Fruit fly (Drosophila melanogaster) whole organism, pupa: ENCODE results near the gene CG1806.

Source experiments
- CG10348 ChIP-seq: fragments of 200-800 bp; sonication (Bioruptor generic); IDR thresholded peaks from 2 replicates; pipeline ENCODE4 v1.3.6; 2022; ENCODE audit warnings: missing biosample characterization, missing genetic modification characterization
- CG12605 ChIP-seq: fragments of 200-800 bp; sonication (Bioruptor generic); IDR thresholded peaks from 2 replicates; pipeline ENCODE4 v1.3.6; 2022; ENCODE audit warnings: missing biosample characterization, missing genetic modification characterization
- CG13204 ChIP-seq: fragments of 200-800 bp; sonication (Bioruptor generic); optimal IDR thresholded peaks from 2 replicates; lab custom pipeline; 2018; ENCODE audit warnings: missing biosample characterization, mild to moderate bottlenecking, missing genetic modification characterization, moderate library complexity
- CG14655 ChIP-seq: fragments of 200-800 bp; sonication (Bioruptor generic); optimal IDR thresholded peaks from 3 replicates; lab custom pipeline; 2017; ENCODE audit warnings: mild to moderate bottlenecking, missing biosample characterization, missing genetic modification reagents, missing genetic modification characterization
- CG15710 ChIP-seq: fragments of 200-800 bp; sonication (Bioruptor generic); optimal IDR thresholded peaks from 2 replicates; lab custom pipeline; 2018; ENCODE audit warnings: missing biosample characterization, mild to moderate bottlenecking, missing genetic modification characterization, moderate library complexity
- CG17806 ChIP-seq: fragments of 200-800 bp; sonication (Bioruptor generic); optimal IDR thresholded peaks from 2 replicates; lab custom pipeline; 2018; ENCODE audit warnings: missing biosample characterization, mild to moderate bottlenecking, missing genetic modification characterization, moderate library complexity
- CG32121 ChIP-seq: fragments of 200-800 bp; sonication (Bioruptor generic); IDR thresholded peaks from 2 replicates; pipeline ENCODE4 v1.3.6; 2022; ENCODE audit warnings: missing biosample characterization, missing genetic modification characterization
- CG34367 ChIP-seq: fragments of 200-800 bp; sonication (Bioruptor generic); optimal IDR thresholded peaks from 2 replicates; lab custom pipeline; 2018; ENCODE audit warnings: missing biosample characterization, mild to moderate bottlenecking, missing genetic modification characterization
- CG4496 ChIP-seq: fragments of 200-800 bp; sonication (Bioruptor generic); IDR thresholded peaks from 3 replicates; pipeline ENCODE4 v1.3.6; 2022; ENCODE audit warnings: missing biosample characterization, missing genetic modification characterization
- CG8159 ChIP-seq: fragments of 200-800 bp; sonication (Bioruptor generic); optimal IDR thresholded peaks from 3 replicates; lab custom pipeline; 2018; ENCODE audit warnings: missing biosample characterization, mild to moderate bottlenecking, missing genetic modification characterization, moderate library complexity
- CG8301 ChIP-seq: fragments of 200-800 bp; sonication (Bioruptor generic); optimal IDR thresholded peaks from 2 replicates; lab custom pipeline; 2018; ENCODE audit warnings: missing biosample characterization, mild to moderate bottlenecking, missing genetic modification characterization
- CG9948 ChIP-seq: fragments of 200-800 bp; sonication (Bioruptor generic); optimal IDR thresholded peaks from 2 replicates; lab custom pipeline; 2018; ENCODE audit warnings: missing biosample characterization, mild to moderate bottlenecking, missing genetic modification characterization, moderate library complexity
- D1 ChIP-seq: fragments of 200-800 bp; sonication (Bioruptor generic); optimal IDR thresholded peaks from 2 replicates; lab custom pipeline; 2018; ENCODE audit warnings: missing biosample characterization, mild to moderate bottlenecking, missing genetic modification characterization, moderate library complexity
- EcR ChIP-seq: fragments of 200-800 bp; sonication (Bioruptor generic); optimal IDR thresholded peaks from 3 replicates; lab custom pipeline; 2019; ENCODE audit warnings: missing biosample characterization, missing genetic modification characterization, mild to moderate bottlenecking, moderate library complexity, missing genetic modification reagents
- Ets98B ChIP-seq: fragments of 200-800 bp; sonication (Bioruptor generic); IDR thresholded peaks from 2 replicates; pipeline ENCODE4 v1.3.6; 2022; ENCODE audit warnings: missing biosample characterization, missing genetic modification characterization
- Pif1A ChIP-seq: fragments of 200-800 bp; sonication (Bioruptor generic); optimal IDR thresholded peaks from 3 replicates; lab custom pipeline; 2016; ENCODE audit warnings: missing biosample characterization, missing genetic modification characterization
- Pif1B ChIP-seq: fragments of 200-800 bp; sonication (Bioruptor generic); optimal IDR thresholded peaks from 3 replicates; lab custom pipeline; 2016; ENCODE audit warnings: missing biosample characterization, missing genetic modification characterization
- Snoo ChIP-seq: fragments of 200-800 bp; sonication (Bioruptor generic); optimal IDR thresholded peaks from 3 replicates; lab custom pipeline; 2017; ENCODE audit warnings: missing biosample characterization, mild to moderate bottlenecking, missing genetic modification characterization, inconsistent platforms
- fd96Ca ChIP-seq: fragments of 200-800 bp; sonication (Bioruptor generic); IDR thresholded peaks from 3 replicates; pipeline ENCODE4 v1.3.6; 2022; ENCODE audit warnings: missing biosample characterization, missing genetic modification characterization
- gl ChIP-seq: fragments of 200-800 bp; sonication (Bioruptor generic); optimal IDR thresholded peaks from 2 replicates; lab custom pipeline; 2018; ENCODE audit warnings: missing biosample characterization, mild to moderate bottlenecking, missing genetic modification characterization
- rn ChIP-seq: fragments of 200-800 bp; sonication (Bioruptor generic); IDR thresholded peaks from 2 replicates; pipeline ENCODE4 v1.3.6; 2022; ENCODE audit warnings: missing biosample characterization, missing genetic modification characterization

The CG1806 gene

dm6 chrX:11992668-11993067 lies 14.3 kb upstream of the CG1806 start, which contains the start of gene CG18130:
TSS of gene CG18130 (minus strand) at chrX:11992768.
- no peak for TF ChIP-seq fd96Ca
- no peak for TF ChIP-seq CG14655
- TF ChIP-seq CG12605 = no peak
- TF ChIP-seq CG17806 (tag; lab: Kevin White, UChicago) = no peak
- TF ChIP-seq D1 (tag; lab: Kevin White, UChicago) = no peak
- no peak for TF ChIP-seq CG4496 (GFP tag; lab: Robert Waterston, UW)
- no peak for TF ChIP-seq CG10348 (GFP tag; lab: Robert Waterston, UW)
- no peak for TF ChIP-seq rn (GFP tag; lab: Robert Waterston, UW)
- no peak for TF ChIP-seq CG8159
- no peak for TF ChIP-seq CG9948 (tag; lab: Kevin White, UChicago)
- no peak for TF ChIP-seq CG8301
- no peak for TF ChIP-seq CG15710 (tag; lab: Kevin White, UChicago)
- TF ChIP-seq gl (tag; lab: Kevin White, UChicago) = no peak
- TF ChIP-seq CG34367 = no peak
- TF ChIP-seq CG32121 (GFP tag; lab: Robert Waterston, UW) = no peak
- TF ChIP-seq CG13204 (GFP tag; lab: Kevin White, UChicago) = no peak
- no peak for TF ChIP-seq Snoo (tag; lab: Kevin White, UChicago)
- no peak for TF ChIP-seq Pif1A
- no peak for TF ChIP-seq Ets98B (GFP tag; lab: Robert Waterston, UW)
- TF ChIP-seq EcR (GFP tag; lab: Kevin White, UChicago) = no peak

DNA sequence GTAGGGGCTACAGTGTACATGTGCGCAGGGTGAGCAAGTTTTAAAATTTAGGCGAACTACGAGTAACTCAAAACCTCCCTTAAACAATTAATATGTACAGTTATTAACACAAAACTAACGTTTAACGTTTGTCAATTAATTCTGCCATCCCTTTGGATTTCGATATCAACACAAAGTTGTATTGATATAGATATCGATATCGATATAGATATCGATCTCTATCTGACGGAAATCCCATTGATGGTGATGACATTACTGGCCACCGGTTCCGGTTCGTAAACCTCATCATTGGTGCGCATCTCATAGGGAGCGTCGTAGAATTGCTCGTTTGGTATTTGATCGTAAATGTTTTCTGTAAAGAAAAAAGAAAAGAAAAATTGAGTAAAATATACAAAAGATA lies 13.7 kb upstream of the CG1806 start:
- TF ChIP-seq CG34367 (no peak), EcR (GFP tag; lab: Kevin White, UChicago) (no peak), Ets98B (GFP tag; lab: Robert Waterston, UW) (no peak), CG14655 (no peak)
- TF ChIP-seq, all 21 proteins: peak for 0

DNA sequence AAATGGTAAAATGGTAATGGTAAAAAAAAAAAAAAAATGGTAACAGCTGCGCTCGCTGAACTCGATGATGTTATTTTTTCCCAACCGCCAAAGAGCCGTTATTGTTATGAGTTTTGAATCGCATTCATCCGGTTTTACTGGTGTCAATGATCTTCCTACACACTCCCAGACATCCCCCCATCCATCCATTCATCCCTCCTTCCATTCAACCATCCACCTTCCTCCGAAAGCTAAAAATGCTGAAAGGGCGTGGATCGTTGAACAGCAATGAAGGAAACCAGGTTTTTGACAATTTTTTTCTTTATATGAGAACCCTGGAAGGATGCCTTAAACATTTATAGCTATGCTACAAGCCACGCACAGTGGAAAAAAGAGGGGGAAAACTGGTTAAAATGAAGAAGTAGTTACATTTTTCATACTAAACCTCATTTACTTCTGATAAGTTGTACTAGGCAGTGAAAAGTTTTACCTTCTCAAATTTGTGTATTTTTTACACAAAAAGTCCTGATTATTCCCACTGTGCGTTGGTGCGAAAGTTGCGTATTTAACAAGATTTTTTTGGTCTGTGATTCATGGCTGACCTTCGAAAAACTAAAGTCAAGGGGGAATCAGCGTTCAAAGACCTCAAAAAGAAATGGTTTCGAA lies 6.9 kb upstream of the CG1806 start:
- TF ChIP-seq gl (tag; lab: Kevin White, UChicago) = peak; percentile 8
- TF ChIP-seq CG17806 (tag; lab: Kevin White, UChicago) = peak; percentile 52
- TF ChIP-seq CG12605 = no peak
- peak; percentile 59 for TF ChIP-seq CG15710 (tag; lab: Kevin White, UChicago)
- no peak for TF ChIP-seq CG13204 (GFP tag; lab: Kevin White, UChicago)
- TF ChIP-seq Pif1B = peak; percentile 57
- TF ChIP-seq Ets98B (GFP tag; lab: Robert Waterston, UW) = peak; percentile 43
- TF ChIP-seq CG34367 = peak; percentile 51
- TF ChIP-seq CG4496 (GFP tag; lab: Robert Waterston, UW) = 0 out of 3 replicates have a peak, but pooled peaks have one; percentile 35
- peak; percentile 91 for TF ChIP-seq EcR (GFP tag; lab: Kevin White, UChicago)
- TF ChIP-seq fd96Ca = 0 out of 3 replicates have a peak, but pooled peaks have one; percentile 12
- peak; percentile 36 for TF ChIP-seq CG14655
- TF ChIP-seq CG9948 (tag; lab: Kevin White, UChicago) = peak; percentile 46
- peak; percentile 62 for TF ChIP-seq Pif1A
- TF ChIP-seq CG8159 = peak; percentile 63
- no peak for TF ChIP-seq rn (GFP tag; lab: Robert Waterston, UW)
- TF ChIP-seq Snoo (tag; lab: Kevin White, UChicago) = peak; percentile 47
- TF ChIP-seq CG32121 (GFP tag; lab: Robert Waterston, UW) = peak; percentile 43
- TF ChIP-seq D1 (tag; lab: Kevin White, UChicago) = no peak
- TF ChIP-seq CG10348 (GFP tag; lab: Robert Waterston, UW) = no peak
- TF ChIP-seq CG8301 = peak; percentile 39

- TF ChIP-seq CG17806 (tag; lab: Kevin White, UChicago) = no peak
These were observed 6.0 kb upstream of the CG1806 start for dm6 chrX:12001005-12001404.

- TF ChIP-seq Snoo (tag; lab: Kevin White, UChicago) (no peak), CG14655 (no peak), D1 (tag; lab: Kevin White, UChicago) (no peak), CG8159 (no peak), Pif1B (peak; percentile 66), fd96Ca (peak; percentile 89), gl (tag; lab: Kevin White, UChicago) (peak; percentile 34), rn (GFP tag; lab: Robert Waterston, UW) (peak; percentile 61), CG9948 (tag; lab: Kevin White, UChicago) (peak; percentile 55), CG8301 (peak; percentile 82), CG13204 (GFP tag; lab: Kevin White, UChicago) (no peak), Pif1A (peak; percentile 88), CG15710 (tag; lab: Kevin White, UChicago) (peak; percentile 64), CG32121 (GFP tag; lab: Robert Waterston, UW) (peak; percentile 80), EcR (GFP tag; lab: Kevin White, UChicago) (peak; percentile 39), CG17806 (tag; lab: Kevin White, UChicago) (peak; percentile 68), CG10348 (GFP tag; lab: Robert Waterston, UW) (no peak), Ets98B (GFP tag; lab: Robert Waterston, UW) (peak; percentile 81), CG4496 (GFP tag; lab: Robert Waterston, UW) (peak; percentile 90), CG34367 (peak; percentile 65), CG12605 (peak; percentile 70)
These were observed 3.3 kb upstream of the CG1806 start, which contains the start of gene fw for dm6 chrX:12003437-12004394. TSS of gene fw (minus strand) at chrX:12003914.
